Fruit fly (Drosophila melanogaster): Measurements from ENCODE around the gene CG3246.
A peak's percentile ranks its signal among the peaks of the same experiment; 100 is the strongest.

CG3246 gene

DNA sequence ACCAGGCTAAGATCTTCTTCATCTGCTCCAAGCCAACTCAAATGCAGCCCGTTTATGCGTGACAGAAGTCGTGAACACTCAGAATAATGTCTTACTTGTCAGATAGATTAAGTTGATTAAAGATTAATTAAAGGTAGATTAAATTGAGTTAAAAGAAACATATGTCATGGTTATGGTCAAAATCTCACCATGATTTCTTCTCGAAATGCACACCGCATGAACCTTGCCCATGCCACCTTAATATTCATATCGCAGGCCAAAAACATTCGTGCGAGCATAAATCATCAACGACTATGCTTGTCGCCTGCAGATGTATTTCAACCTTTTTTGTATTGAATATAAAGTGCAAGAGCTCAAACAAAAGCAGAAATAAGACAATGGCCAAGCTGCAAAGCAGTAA is 24.7 kb downstream of the CG3246 start (continued):
- TF ChIP-seq pan (optimal IDR thresholded peaks at IDR 0.05) (no peak), pan (GFP tag; optimal IDR thresholded peaks at IDR 0.05 in 1 of 2, IDR thresholded peaks at IDR 0.05 in 1 of 2) (peak in 1 of 2 experiments; percentile 81), schlank (tag; optimal IDR thresholded peaks at IDR 0.05) (no peak), CG14441 (GFP tag; IDR thresholded peaks at IDR 0.05) (peak; percentile 61), TFAM (GFP tag; optimal IDR thresholded peaks at IDR 0.05) (peak; percentile 2), zf30C (GFP tag; optimal IDR thresholded peaks at IDR 0.05) (no peak), cg (GFP tag; optimal IDR thresholded peaks at IDR 0.05) (no peak), disco-r (GFP tag; optimal IDR thresholded peaks at IDR 0.05) (no peak), ATbp (GFP tag; optimal IDR thresholded peaks at IDR 0.05) (peak; percentile 56), CG6765 (GFP tag; optimal IDR thresholded peaks at IDR 0.05) (no peak), CG17186 (GFP tag; optimal IDR thresholded peaks at IDR 0.05) (no peak), mld (GFP tag; IDR thresholded peaks at IDR 0.05; ENCODE audit: partially characterized antibody) (no peak), CG14050 (GFP tag; IDR thresholded peaks at IDR 0.05) (peak; percentile 37; the same call in 2 of the 3 replicates), nau (GFP tag; optimal IDR thresholded peaks at IDR 0.05) (peak; percentile 54), fd3F (GFP tag; optimal IDR thresholded peaks at IDR 0.05) (no peak), Sin3A (optimal IDR thresholded peaks at IDR 0.05) (no peak), CG11696 (GFP tag; IDR thresholded peaks at IDR 0.05) (no peak), esg (GFP tag; conservative IDR thresholded peaks at IDR 0.05) (peak; percentile 35; the same call in 1 of the 2 replicates), CG7963 (GFP tag; IDR thresholded peaks at IDR 0.05; ENCODE audit: partially characterized antibody) (no peak), z (GFP tag; IDR thresholded peaks at IDR 0.05) (no peak), gce (GFP tag; IDR thresholded peaks at IDR 0.05) (peak; percentile 71; the same call in 1 of the 3 replicates), CG12391 (tag; optimal IDR thresholded peaks at IDR 0.05) (peak; percentile 69), CG9876 (GFP tag; optimal IDR thresholded peaks at IDR 0.05) (no peak), pum (GFP tag; optimal IDR thresholded peaks at IDR 0.05) (peak; percentile 14), HLH4C (GFP tag; IDR thresholded peaks at IDR 0.05; ENCODE audit: partially characterized antibody) (no peak), cad (GFP tag; optimal IDR thresholded peaks at IDR 0.05) (no peak), CG1603 (tag; optimal IDR thresholded peaks at IDR 0.05) (peak; percentile 89), her (GFP tag; optimal IDR thresholded peaks at IDR 0.05) (no peak), CG5180 (GFP tag; optimal IDR thresholded peaks at IDR 0.05) (peak; percentile 57), insv (GFP tag; optimal IDR thresholded peaks at IDR 0.05) (no peak), da (GFP tag; optimal IDR thresholded peaks at IDR 0.05) (no peak), Bteb2 (GFP tag; optimal IDR thresholded peaks at IDR 0.05) (no peak), CG8924 (tag; optimal IDR thresholded peaks at IDR 0.05) (peak; percentile 72), gem (tag; optimal IDR thresholded peaks at IDR 0.05) (peak; percentile 80), gt (GFP tag; IDR thresholded peaks at IDR 0.05) (no peak), CG11695 (GFP tag; IDR thresholded peaks at IDR 0.05) (peak; percentile 49; the same call in 1 of the 3 replicates), CG12659 (GFP tag; optimal IDR thresholded peaks at IDR 0.05) (peak; percentile 35), CG15479 (GFP tag; optimal IDR thresholded peaks at IDR 0.05) (no peak), Side (GFP tag; optimal IDR thresholded peaks at IDR 0.05) (no peak), CG18476 (GFP tag; optimal IDR thresholded peaks at IDR 0.05) (no peak), CG18599 (GFP tag; optimal IDR thresholded peaks at IDR 0.05) (peak; percentile 29), CG34422 (GFP tag; IDR thresholded peaks at IDR 0.05) (peak; percentile 67; the same call in 2 of the 3 replicates), caup (GFP tag; optimal IDR thresholded peaks at IDR 0.05; ENCODE audit: severe bottlenecking) (peak; percentile 18), odd (GFP tag; optimal IDR thresholded peaks at IDR 0.05) (peak; percentile 33), CG2678 (tag; optimal IDR thresholded peaks at IDR 0.05) (peak; percentile 73), Ssrp (tag; optimal IDR thresholded peaks at IDR 0.05) (peak; percentile 25), Eip74EF (GFP tag; optimal IDR thresholded peaks at IDR 0.05) (peak in 1 of 2 experiments; percentile 22), ac (GFP tag; optimal IDR thresholded peaks at IDR 0.05) (no peak), tx (GFP tag; optimal IDR thresholded peaks at IDR 0.05) (no peak), CG8089 (GFP tag; optimal IDR thresholded peaks at IDR 0.05) (peak; percentile 4)
